Worm (Caenorhabditis elegans) whole organism, L1 larva: Measurements from ENCODE around the gene M01H9.4.

ENCODE experiments used
- C04F5.9 ChIP-seq: sonication (generic microtip); optimal IDR thresholded peaks from 2 replicates; lab custom pipeline; 2016; ENCODE audit warnings: missing genetic modification characterization, missing compliant biosample characterization
- C16A3.4 ChIP-seq: fragments of 150-350 bp; optimal IDR thresholded peaks from 2 replicates; lab custom pipeline; 2014; ENCODE audit warnings: missing biosample characterization, missing genetic modification characterization
- C34B4.2 ChIP-seq: sonication (generic microtip); optimal IDR thresholded peaks from 2 replicates; lab custom pipeline; 2017; ENCODE audit warnings: mild to moderate bottlenecking, missing genetic modification characterization, missing compliant biosample characterization
- F16B12.6 ChIP-seq: fragments of 150-350 bp; optimal IDR thresholded peaks from 2 replicates; lab custom pipeline; 2014; ENCODE audit warnings: missing biosample characterization, missing genetic modification characterization
- Y116A8C.19 ChIP-seq: sonication (generic microtip); optimal IDR thresholded peaks from 2 replicates; lab custom pipeline; 2016; ENCODE audit warnings: missing compliant biosample characterization, missing genetic modification characterization, borderline replicate concordance
- ama-1 ChIP-seq: fragments of 150-350 bp; optimal IDR thresholded peaks from 2 replicates; lab custom pipeline; 2014
- ceh-63 ChIP-seq: fragments of 200-800 bp; sonication (Bioruptor generic); optimal IDR thresholded peaks from 2 replicates; lab custom pipeline; 2018; ENCODE audit warnings: mild to moderate bottlenecking, missing genetic modification characterization, missing compliant biosample characterization
- ceh-8 ChIP-seq: fragments of 200-800 bp; sonication (Bioruptor generic); optimal IDR thresholded peaks from 2 replicates; lab custom pipeline; 2018; ENCODE audit warnings: mild to moderate bottlenecking, missing genetic modification characterization, moderate library complexity, missing compliant biosample characterization
- ceh-82 ChIP-seq, 3 experiments: fragments of 150-350 bp in 1 of 3; sonication (generic microtip) in 2 of 3; optimal IDR thresholded peaks; 2 replicates each; lab custom pipeline; 2014 to 2017; ENCODE audit warnings: missing biosample characterization in 3 of 3, missing genetic modification characterization in 3 of 3
- ceh-88 ChIP-seq: fragments of 200-800 bp; sonication (Bioruptor generic); IDR thresholded peaks from 2 replicates; pipeline ENCODE4 v1.3.6; 2022; ENCODE audit warnings: missing genetic modification characterization, missing compliant biosample characterization
- ceh-90 ChIP-seq: sonication (generic microtip); optimal IDR thresholded peaks from 2 replicates; lab custom pipeline; 2016; ENCODE audit warnings: missing genetic modification characterization, missing compliant biosample characterization
- dpl-1 ChIP-seq, 3 experiments: fragments of 150-350 bp in 2 of 3; sonication (generic microtip) in 1 of 3; optimal IDR thresholded peaks; 2 replicates each; lab custom pipeline; 2014 to 2017; ENCODE audit warnings: missing biosample characterization in 3 of 3, missing genetic modification characterization in 3 of 3, missing genetic modification reagents in 3 of 3
- efl-1 ChIP-seq, 4 experiments: fragments of 150-350 bp; optimal IDR thresholded peaks in 3 of 4; peaks in 1 of 4; 1 replicate in 1 of 4; 2 replicates in 3 of 4; lab custom pipeline; 2014; ENCODE audit warnings: missing biosample characterization in 2 of 4, missing genetic modification characterization in 2 of 4, missing genetic modification reagents in 2 of 4
- efl-3 ChIP-seq: fragments of 200-800 bp; sonication (Bioruptor generic); optimal IDR thresholded peaks from 2 replicates; lab custom pipeline; 2018; ENCODE audit warnings: mild to moderate bottlenecking, missing genetic modification characterization, missing compliant biosample characterization
- elt-2 ChIP-seq: sonication (generic microtip); optimal IDR thresholded peaks from 2 replicates; lab custom pipeline; 2016; ENCODE audit warnings: missing genetic modification characterization, mild to moderate bottlenecking, inconsistent platforms, missing compliant biosample characterization, missing genetic modification reagents
- ets-5 ChIP-seq: fragments of 200-800 bp; sonication (Bioruptor generic); IDR thresholded peaks from 2 replicates; pipeline ENCODE4 v1.3.6; 2022; ENCODE audit warnings: missing genetic modification characterization, missing compliant biosample characterization
- fkh-10 ChIP-seq: sonication (generic microtip); optimal IDR thresholded peaks from 2 replicates; lab custom pipeline; 2017; ENCODE audit warnings: missing biosample characterization, missing genetic modification reagents, missing genetic modification characterization
- fkh-8 ChIP-seq: sonication (generic microtip); optimal IDR thresholded peaks from 2 replicates; lab custom pipeline; 2016; ENCODE audit warnings: mild to moderate bottlenecking, missing genetic modification characterization, missing compliant biosample characterization
- fos-1 ChIP-seq: fragments of 150-350 bp; optimal IDR thresholded peaks from 2 replicates; lab custom pipeline; 2014; ENCODE audit warnings: missing biosample characterization, missing genetic modification characterization
- hlh-4 ChIP-seq: sonication (generic microtip); optimal IDR thresholded peaks from 2 replicates; lab custom pipeline; 2016; ENCODE audit warnings: mild to moderate bottlenecking, missing genetic modification characterization, missing compliant biosample characterization
- hpl-2 ChIP-seq: fragments of 150-350 bp; optimal IDR thresholded peaks from 2 replicates; lab custom pipeline; 2014; ENCODE audit warnings: missing biosample characterization, missing genetic modification reagents, missing genetic modification characterization
- isw-1 ChIP-seq: fragments of 200-800 bp; sonication (Bioruptor generic); IDR thresholded peaks from 2 replicates; pipeline ENCODE4 v1.3.6; 2022; ENCODE audit warnings: missing genetic modification characterization, missing compliant biosample characterization
- jun-1 ChIP-seq: fragments of 150-350 bp; optimal IDR thresholded peaks from 2 replicates; lab custom pipeline; 2014; ENCODE audit warnings: missing biosample characterization, missing genetic modification reagents, missing genetic modification characterization
- lin-13 ChIP-seq: fragments of 150-350 bp; optimal IDR thresholded peaks from 2 replicates; lab custom pipeline; 2014; ENCODE audit warnings: missing biosample characterization, missing genetic modification reagents, missing genetic modification characterization
- lin-35 ChIP-seq, 2 experiments: fragments of 150-350 bp; optimal IDR thresholded peaks; 2 replicates each; lab custom pipeline; 2014; ENCODE audit warnings: missing biosample characterization in 2 of 2, missing genetic modification characterization in 2 of 2, missing genetic modification reagents in 2 of 2
- lin-39 ChIP-seq: fragments of 150-350 bp; optimal IDR thresholded peaks from 2 replicates; lab custom pipeline; 2014; ENCODE audit warnings: missing biosample characterization, missing genetic modification reagents, missing genetic modification characterization
- lir-3 ChIP-seq: sonication (generic microtip); optimal IDR thresholded peaks from 2 replicates; lab custom pipeline; 2016; ENCODE audit warnings: mild to moderate bottlenecking, missing genetic modification characterization, moderate library complexity, missing compliant biosample characterization; ENCODE audit not compliant: poor library complexity
- lsy-2 ChIP-seq, 2 experiments: fragments of 150-350 bp; optimal IDR thresholded peaks; 2 replicates each; lab custom pipeline; 2014; ENCODE audit warnings: missing biosample characterization in 2 of 2, missing genetic modification characterization in 2 of 2
- mdl-1 ChIP-seq, 2 experiments: fragments of 150-350 bp; optimal IDR thresholded peaks; 2 replicates each; lab custom pipeline; 2014 to 2017; ENCODE audit warnings: missing biosample characterization in 2 of 2, missing genetic modification characterization in 2 of 2, inconsistent platforms in 1 of 2
- mef-2 ChIP-seq: fragments of 150-350 bp; optimal IDR thresholded peaks from 2 replicates; lab custom pipeline; 2014; ENCODE audit warnings: missing biosample characterization, missing genetic modification characterization
- mep-1 ChIP-seq: fragments of 150-350 bp; optimal IDR thresholded peaks from 2 replicates; lab custom pipeline; 2014; ENCODE audit warnings: missing biosample characterization, missing genetic modification characterization
- nhr-19 ChIP-seq: fragments of 200-800 bp; sonication (Bioruptor generic); conservative IDR thresholded peaks from 2 replicates; pipeline ENCODE4 v1.3.6; 2022; ENCODE audit warnings: missing genetic modification characterization, missing compliant biosample characterization
- nhr-20 ChIP-seq: sonication (generic microtip); optimal IDR thresholded peaks from 2 replicates; lab custom pipeline; 2016; ENCODE audit warnings: mild to moderate bottlenecking, missing genetic modification characterization, missing compliant biosample characterization
- nhr-47 ChIP-seq: sonication (generic microtip); optimal IDR thresholded peaks from 2 replicates; lab custom pipeline; 2016; ENCODE audit warnings: mild to moderate bottlenecking, missing genetic modification characterization, moderate library complexity, missing compliant biosample characterization
- nhr-71 ChIP-seq: sonication (generic microtip); optimal IDR thresholded peaks from 2 replicates; lab custom pipeline; 2016; ENCODE audit warnings: mild to moderate bottlenecking, missing genetic modification characterization, moderate library complexity, missing compliant biosample characterization
- nhr-84 ChIP-seq: sonication (generic microtip); optimal IDR thresholded peaks from 2 replicates; lab custom pipeline; 2017; ENCODE audit warnings: missing biosample characterization, missing genetic modification characterization
- nhr-85 ChIP-seq: sonication (generic microtip); peaks from one replicate; lab custom pipeline; 2016; ENCODE audit warnings: missing genetic modification characterization, inconsistent platforms, missing compliant biosample characterization
- nhr-90 ChIP-seq: sonication (generic microtip); optimal IDR thresholded peaks from 2 replicates; lab custom pipeline; 2016; ENCODE audit warnings: mild to moderate bottlenecking, missing genetic modification characterization, missing compliant biosample characterization; ENCODE audit not compliant: poor library complexity
- pax-3 ChIP-seq: fragments of 200-800 bp; sonication (Bioruptor generic); optimal IDR thresholded peaks from 2 replicates; lab custom pipeline; 2018; ENCODE audit warnings: mild to moderate bottlenecking, missing genetic modification characterization, moderate library complexity, missing compliant biosample characterization
- rnt-1 ChIP-seq: sonication (generic microtip); optimal IDR thresholded peaks from 2 replicates; lab custom pipeline; 2016; ENCODE audit warnings: mild to moderate bottlenecking, missing genetic modification characterization, moderate library complexity, missing compliant biosample characterization
- skn-1 ChIP-seq: fragments of 150-350 bp; optimal IDR thresholded peaks from 2 replicates; lab custom pipeline; 2014; ENCODE audit warnings: missing biosample characterization, missing genetic modification characterization
- snu-23 ChIP-seq: sonication (generic microtip); optimal IDR thresholded peaks from 2 replicates; lab custom pipeline; 2016; ENCODE audit warnings: missing genetic modification characterization, missing compliant biosample characterization
- swsn-7 ChIP-seq: sonication (generic microtip); optimal IDR thresholded peaks from 2 replicates; lab custom pipeline; 2016; ENCODE audit warnings: missing genetic modification characterization, missing compliant biosample characterization
- tbx-2 ChIP-seq: sonication (generic microtip); optimal IDR thresholded peaks from 2 replicates; lab custom pipeline; 2016; ENCODE audit warnings: missing genetic modification characterization, missing compliant biosample characterization
- unc-130 ChIP-seq: fragments of 150-350 bp; optimal IDR thresholded peaks from 2 replicates; lab custom pipeline; 2017; ENCODE audit warnings: missing biosample characterization, missing genetic modification characterization, inconsistent platforms
- unc-86 ChIP-seq: sonication (generic microtip); optimal IDR thresholded peaks from 2 replicates; lab custom pipeline; 2016; ENCODE audit warnings: missing genetic modification characterization, missing compliant biosample characterization
- xbp-1 ChIP-seq: sonication (generic microtip); optimal IDR thresholded peaks from 2 replicates; lab custom pipeline; 2016; ENCODE audit warnings: missing genetic modification characterization, missing compliant biosample characterization
- zag-1 ChIP-seq: fragments of 150-350 bp; optimal IDR thresholded peaks from 2 replicates; lab custom pipeline; 2014; ENCODE audit warnings: missing biosample characterization, missing genetic modification characterization
- ztf-11 ChIP-seq, 2 experiments: sonication (generic microtip); optimal IDR thresholded peaks; 2 replicates each; lab custom pipeline; 2016 to 2017; ENCODE audit warnings: missing genetic modification characterization in 2 of 2, missing biosample characterization in 1 of 2, missing compliant biosample characterization in 1 of 2

Gene M01H9.4

DNA sequence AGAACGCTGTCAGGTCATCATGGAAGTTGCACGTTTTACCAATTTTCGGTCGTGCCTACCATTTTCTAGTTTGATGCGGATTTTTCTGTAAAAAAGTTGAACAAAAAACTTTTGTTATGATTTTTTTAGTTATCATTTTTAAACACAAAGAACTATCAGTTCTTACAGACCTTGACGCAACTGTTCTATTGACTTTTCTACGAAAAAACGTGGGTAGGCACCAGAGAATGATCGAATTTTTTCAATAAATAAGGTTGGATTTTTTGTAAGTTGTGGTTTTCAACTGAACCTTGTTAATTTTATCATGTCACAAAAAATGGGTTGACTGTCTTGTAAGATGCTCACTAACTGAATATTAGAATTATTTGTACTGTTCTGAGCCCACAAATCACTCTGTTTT lies 4.1 kb downstream of the M01H9.4 start (continued):
- TF ChIP-seq F16B12.6 (tag; lab: Kevin White, UChicago) (no peak), lin-35 (GFP tag; optimal IDR thresholded peaks at IDR 0.05; lab: Kevin White, UChicago) (no peak), mef-2 (tag; lab: Kevin White, UChicago) (no peak), ceh-90 (tag; lab: Kevin White, UChicago) (no peak)

DNA sequence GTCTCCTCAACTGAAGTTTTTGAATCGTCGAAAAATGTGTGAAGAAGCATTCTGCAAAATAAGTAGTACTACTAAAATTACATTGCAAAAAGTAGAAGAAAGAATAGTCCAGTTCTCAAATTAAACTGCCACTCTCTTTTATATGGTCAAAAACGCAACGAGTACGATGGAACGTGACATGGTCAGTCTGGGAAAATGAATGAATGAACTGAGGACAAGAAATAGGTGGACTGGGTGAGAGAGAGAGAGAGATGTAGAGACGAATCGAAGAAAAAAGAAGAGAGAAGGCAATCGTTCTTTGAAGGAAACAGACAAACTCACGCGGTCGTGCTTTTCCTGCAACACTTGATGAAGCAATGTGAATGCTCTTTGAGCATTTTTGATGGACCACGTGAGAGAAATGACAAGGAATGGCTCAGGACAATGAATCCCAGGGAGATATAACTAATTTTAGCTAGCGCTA lies 5.7 kb downstream of the M01H9.4 start, which contains the start of gene M01H9.3:
Gene M01H9.3, minus strand, starts transcription at position 51 of the 463 bp plus-strand sequence.
- TF ChIP-seq tbx-2 (peak; percentile 82), C34B4.2 (tag; lab: Kevin White, UChicago) (no peak), unc-130 (tag; lab: Kevin White, UChicago) (peak; percentile 85), snu-23 (peak; percentile 89), nhr-90 (tag; lab: Kevin White, UChicago) (peak; percentile 30), dpl-1 (GFP tag; optimal IDR thresholded peaks at IDR 0.05; lab: Kevin White, UChicago) (peak; percentile 33 to 60 (median 53)), C04F5.9 (tag; lab: Kevin White, UChicago) (no peak), lsy-2 (tag; optimal IDR thresholded peaks at IDR 0.05; lab: Kevin White, UChicago) (peak; percentile 66 to 79), nhr-84 (no peak), nhr-47 (peak; percentile 51), ceh-82 (tag; optimal IDR thresholded peaks at IDR 0.05; lab: Kevin White, UChicago) (peak in 2 of 3 experiments; percentile 14 to 41), ceh-63 (GFP tag; lab: Kevin White, UChicago) (no peak), fos-1 (no peak), hpl-2 (GFP tag; lab: Kevin White, UChicago) (no peak), mep-1 (tag; lab: Kevin White, UChicago) (peak; percentile 57), xbp-1 (tag; lab: Kevin White, UChicago) (peak; percentile 52), elt-2 (tag; lab: Kevin White, UChicago) (peak; percentile 65), lin-39 (tag; lab: Kevin White, UChicago) (peak; percentile 48), F16B12.6 (tag; lab: Kevin White, UChicago) (no peak), ceh-8 (GFP tag; lab: Kevin White, UChicago) (no peak), rnt-1 (tag; lab: Kevin White, UChicago) (peak; percentile 79), efl-1 (optimal IDR thresholded peaks at IDR 0.05; lab: Kevin White, UChicago) (peak; percentile 22 to 54), efl-1 (GFP tag; optimal IDR thresholded peaks at IDR 0.05 in 1 of 2; lab: Kevin White, UChicago) (peak; percentile 26 to 93), lir-3 (tag; lab: Kevin White, UChicago) (peak; percentile 78), C16A3.4 (tag; lab: Kevin White, UChicago) (peak; percentile 58), pax-3 (tag; lab: Kevin White, UChicago) (peak; percentile 16), ztf-11 (tag; optimal IDR thresholded peaks at IDR 0.05; lab: Kevin White, UChicago) (no peak), ceh-88 (GFP tag; lab: Robert Waterston, UW) (peak; percentile 35; the same call in 1 of the 2 replicates), ets-5 (GFP tag; lab: Robert Waterston, UW) (no peak), mef-2 (tag; lab: Kevin White, UChicago) (peak; percentile 67), lin-35 (GFP tag; optimal IDR thresholded peaks at IDR 0.05; lab: Kevin White, UChicago) (peak; percentile 62 to 80), fkh-10 (GFP tag; lab: Kevin White, UChicago) (peak; percentile 8), nhr-20 (peak; percentile 89), isw-1 (peak; percentile 27), nhr-19 (GFP tag; lab: Robert Waterston, UW) (peak; percentile 98), zag-1 (tag; lab: Kevin White, UChicago) (no peak), fkh-8 (tag; lab: Kevin White, UChicago) (peak; percentile 59), nhr-71 (tag; lab: Kevin White, UChicago) (peak; percentile 92), nhr-85 (tag; lab: Kevin White, UChicago) (peak; percentile 79), ama-1 (lab: Kevin White, UChicago) (peak; percentile 65), Y116A8C.19 (tag; lab: Kevin White, UChicago) (no peak), lin-13 (GFP tag; lab: Kevin White, UChicago) (peak; percentile 4), efl-3 (GFP tag; lab: Kevin White, UChicago) (no peak), skn-1 (tag; lab: Kevin White, UChicago) (peak; percentile 21), unc-86 (tag; lab: Kevin White, UChicago) (peak; percentile 80), hlh-4 (tag; lab: Kevin White, UChicago) (no peak), mdl-1 (tag; optimal IDR thresholded peaks at IDR 0.05; lab: Kevin White, UChicago) (peak in 1 of 2 experiments; percentile 97), swsn-7 (tag; lab: Kevin White, UChicago) (peak; percentile 67), jun-1 (tag; lab: Kevin White, UChicago) (peak; percentile 30)
